Fruit fly (Drosophila melanogaster): Measurements from ENCODE around the gene Obp18a.

DNA sequence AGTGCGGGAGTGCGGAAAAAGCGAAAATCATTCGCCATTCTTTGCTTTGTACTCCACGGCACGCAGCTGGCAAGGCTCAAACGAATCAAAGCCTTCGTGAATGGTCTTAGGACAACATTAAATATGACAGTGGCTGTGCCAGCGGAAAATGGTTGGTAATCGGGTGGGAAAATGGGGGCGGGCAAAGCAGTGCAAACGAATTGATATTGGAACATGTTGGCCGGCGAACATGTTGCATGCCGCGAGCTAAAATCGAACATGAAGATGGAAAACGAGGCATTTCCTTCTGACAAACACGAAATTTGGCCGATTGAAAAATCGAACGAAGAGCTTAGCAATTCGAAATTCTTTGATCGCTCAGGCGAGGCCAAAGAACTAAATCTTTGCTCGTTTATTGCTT is 39.5 kb downstream of the Obp18a start:
- TF ChIP-seq jigr1 (GFP tag; IDR thresholded peaks at IDR 0.05) (no peak), kay (GFP tag; optimal IDR thresholded peaks at IDR 0.05) (no peak), gem (tag; optimal IDR thresholded peaks at IDR 0.05) (no peak), CG7745 (tag; optimal IDR thresholded peaks at IDR 0.05) (no peak), Trl (optimal IDR thresholded peaks at IDR 0.05) (no peak), Trl (GFP tag; optimal IDR thresholded peaks at IDR 0.05) (no peak), Rx (GFP tag; IDR thresholded peaks at IDR 0.05) (no peak), sisA (GFP tag; IDR thresholded peaks at IDR 0.05) (no peak), gcm2 (GFP tag; optimal IDR thresholded peaks at IDR 0.05) (no peak), kni (GFP tag; optimal IDR thresholded peaks at IDR 0.05) (no peak)
